Worm (Caenorhabditis elegans): ENCODE results near the gene F54D10.4.
A peak's percentile ranks its signal among the peaks of the same experiment; 100 is the strongest.

The F54D10.4 gene

ce11 chrII:3808104-3808503 is 1.2 kb upstream of the F54D10.4 start, which contains the start of gene F54D10.5 (continued):
- TF ChIP-seq saeg-2 (GFP tag; IDR thresholded peaks at IDR 0.05) (no peak), F26F4.8 (GFP tag; conservative IDR thresholded peaks at IDR 0.05) (no peak)

ce11 chrII:3805518-3805917 is 1.3 kb downstream of the F54D10.4 start:
- TF ChIP-seq unc-62 (GFP tag; optimal IDR thresholded peaks at IDR 0.05 in 1 of 2) (peak in 1 of 2 experiments; percentile 96), unc-62 (tag; optimal IDR thresholded peaks at IDR 0.05) (no peak), nhr-48 (tag; optimal IDR thresholded peaks at IDR 0.05) (no peak), F26F4.8 (GFP tag; conservative IDR thresholded peaks at IDR 0.05) (no peak)

ce11 chrII:3803219-3803618 is 3.6 kb downstream of the F54D10.4 start, which contains the start of gene ins-32:
ins-32 (minus strand) TSS chrII:3803319.
- TF ChIP-seq Y5F2A.4 (GFP tag; optimal IDR thresholded peaks at IDR 0.05) (no peak), ceh-20 (GFP tag; IDR thresholded peaks at IDR 0.05) (no peak), mes-2 (tag; optimal IDR thresholded peaks at IDR 0.05; ENCODE audit: poor library complexity, severe bottlenecking) (no peak), dmd-6 (GFP tag; IDR thresholded peaks at IDR 0.05) (no peak), lsy-2 (tag; optimal IDR thresholded peaks at IDR 0.05) (no peak), ZK337.2 (GFP tag; IDR thresholded peaks at IDR 0.05) (no peak), lin-13 (GFP tag; optimal IDR thresholded peaks at IDR 0.05) (no peak), snpc-1.2 (GFP tag; IDR thresholded peaks at IDR 0.05) (no peak), nhr-41 (GFP tag; IDR thresholded peaks at IDR 0.05) (no peak), aly-2 (tag; optimal IDR thresholded peaks at IDR 0.05) (no peak), tag-97 (GFP tag; IDR thresholded peaks at IDR 0.05) (no peak), fkh-10 (GFP tag; optimal IDR thresholded peaks at IDR 0.05) (no peak), zip-2 (tag; optimal IDR thresholded peaks at IDR 0.05) (no peak)

- TF ChIP-seq R02D3.7 (tag; optimal IDR thresholded peaks at IDR 0.05) (no peak), T20F7.1 (GFP tag; optimal IDR thresholded peaks at IDR 0.05) (no peak), unc-39 (tag; optimal IDR thresholded peaks at IDR 0.05) (no peak), saeg-2 (GFP tag; IDR thresholded peaks at IDR 0.05) (no peak), lin-15B (tag; optimal IDR thresholded peaks at IDR 0.05) (no peak), zip-2 (tag; optimal IDR thresholded peaks at IDR 0.05) (no peak), aha-1 (tag) (no peak), dpl-1 (GFP tag; optimal IDR thresholded peaks at IDR 0.05) (no peak), hlh-30 (tag; optimal IDR thresholded peaks at IDR 0.05; ENCODE audit: insufficient read depth) (no peak), fkh-10 (GFP tag; optimal IDR thresholded peaks at IDR 0.05) (no peak), mxl-3 (GFP tag; optimal IDR thresholded peaks at IDR 0.05) (no peak), F49E8.2 (tag; optimal IDR thresholded peaks at IDR 0.05; ENCODE audit: borderline replicate concordance) (no peak), hmg-1.1 (GFP tag; IDR thresholded peaks at IDR 0.05) (no peak), ceh-82 (tag; optimal IDR thresholded peaks at IDR 0.05) (no peak), set-16 (GFP tag; IDR thresholded peaks at IDR 0.05) (no peak)
These were observed 11.5 kb downstream of the F54D10.4 start, which contains the start of gene Y8A9A.2 for ce11 chrII:3795323-3795722. Y8A9A.2 (plus strand) TSS chrII:3795623.

ce11 chrII:3793336-3793735 is 13.5 kb downstream of the F54D10.4 start, which contains the start of gene fbxb-99:
fbxb-99 (minus strand) TSS chrII:3793436.
- TF ChIP-seq Y105C5A.15 (GFP tag; IDR thresholded peaks at IDR 0.05) (no peak), dpl-1 (GFP tag; optimal IDR thresholded peaks at IDR 0.05) (no peak), egl-43 (GFP tag; IDR thresholded peaks at IDR 0.05) (no peak), attf-4 (tag; optimal IDR thresholded peaks at IDR 0.05) (no peak), Y5F2A.4 (GFP tag; optimal IDR thresholded peaks at IDR 0.05) (no peak), skn-1 (tag; optimal IDR thresholded peaks at IDR 0.05) (no peak), T26A8.4 (GFP tag; IDR thresholded peaks at IDR 0.05) (no peak), nhr-11 (tag; optimal IDR thresholded peaks at IDR 0.05) (no peak), ZK337.2 (GFP tag; IDR thresholded peaks at IDR 0.05) (no peak), madf-5 (GFP tag; IDR thresholded peaks at IDR 0.05) (no peak)

Measured in whole organism, L4 larva.